Fruit fly (Drosophila melanogaster): ENCODE measurements around the gene CG15394.

DNA sequence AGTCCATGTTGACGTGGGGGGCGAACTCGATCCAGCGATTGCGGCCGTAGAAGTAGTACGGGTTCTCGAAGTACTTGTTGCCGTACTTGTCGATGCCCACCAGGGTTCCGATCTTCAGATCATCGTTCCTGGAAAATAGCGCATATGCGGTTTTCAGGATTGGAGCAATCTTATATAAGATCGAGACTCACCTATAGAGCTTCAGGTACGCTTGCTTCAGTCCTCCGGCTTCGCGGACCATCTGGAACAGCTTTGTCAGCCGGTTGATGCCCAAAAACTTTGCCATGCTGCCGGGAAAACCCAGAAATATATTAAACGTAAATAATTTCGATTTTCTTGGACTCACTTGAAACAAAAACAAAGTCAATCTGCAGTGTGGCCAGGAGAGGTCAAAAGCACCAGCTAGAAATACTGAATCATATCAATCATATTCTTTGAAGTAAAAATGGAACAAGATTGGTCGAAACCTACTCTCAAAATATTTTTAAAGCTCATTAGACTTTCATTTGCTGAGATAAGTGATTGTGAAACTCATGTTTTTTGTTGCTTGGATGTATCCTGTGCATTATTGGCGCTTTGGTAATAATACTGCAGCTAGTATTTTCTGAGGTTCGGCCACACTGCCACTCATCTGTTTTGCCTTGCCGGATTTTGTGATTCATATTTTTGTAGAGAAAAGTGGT lies 11.9 kb upstream of the CG15394 start, which contains the start of the genes ND-B17.2 and Arpc5:
- TF ChIP-seq ttk (optimal IDR thresholded peaks at IDR 0.05) (no peak), psq (optimal IDR thresholded peaks at IDR 0.05) (no peak), Sin3A (optimal IDR thresholded peaks at IDR 0.05) (no peak), h (optimal IDR thresholded peaks at IDR 0.05) (no peak), insv (optimal IDR thresholded peaks at IDR 0.05) (no peak)

Measured in Kc167 (cell line).